Fruit fly (Drosophila melanogaster) S2 (cell line): Measurements from ENCODE around the gene D19B.

ENCODE experiments used
- CG8478 ChIP-seq: fragments of >200 bp; optimal IDR thresholded peaks from 2 replicates; lab custom pipeline; 2018
- CTCF ChIP-seq, 2 experiments: fragments of >200 bp; optimal IDR thresholded peaks; 2 replicates each; lab custom pipeline; 2018

dm6 chr3L:6154951-6155394 is 29.7 kb downstream of the D19B start:
- TF ChIP-seq CG8478 (no peak), CTCF (optimal IDR thresholded peaks at IDR 0.05; lab: Kevin White, UChicago) (no peak)
